Fruit fly (Drosophila melanogaster): ENCODE data around the gene X11L.

The X11L gene

dm6 chrX:17624983-17625401 lies 25.6 kb downstream of the X11L start (continued):
- TF ChIP-seq Hmr (GFP tag; optimal IDR thresholded peaks at IDR 0.05) = peak; percentile 90
- no peak for TF ChIP-seq Scr (GFP tag; IDR thresholded peaks at IDR 0.05; ENCODE audit: partially characterized antibody)
- TF ChIP-seq tio (GFP tag; optimal IDR thresholded peaks at IDR 0.05) = peak; percentile 77
- TF ChIP-seq scrt (GFP tag; optimal IDR thresholded peaks at IDR 0.05) = peak; percentile 75
- peak; percentile 74 to 96 for TF ChIP-seq Hr51 (GFP tag; optimal IDR thresholded peaks at IDR 0.05)
- TF ChIP-seq ci (GFP tag; IDR thresholded peaks at IDR 0.05) = peak; percentile 74
- peak; percentile 93 for TF ChIP-seq CG12219 (GFP tag; optimal IDR thresholded peaks at IDR 0.05)
- TF ChIP-seq schlank (tag; optimal IDR thresholded peaks at IDR 0.05) = peak; percentile 75
- TF ChIP-seq CG17186 (GFP tag; optimal IDR thresholded peaks at IDR 0.05) = peak; percentile 52
- TF ChIP-seq CG4820 (GFP tag; optimal IDR thresholded peaks at IDR 0.05) = peak; percentile 69
- TF ChIP-seq NC2β (GFP tag; optimal IDR thresholded peaks at IDR 0.05) = peak; percentile 55
- TF ChIP-seq CG10209 (GFP tag; optimal IDR thresholded peaks at IDR 0.05) = peak; percentile 87
- peak; percentile 81 for TF ChIP-seq Atf-2 (GFP tag; optimal IDR thresholded peaks at IDR 0.05)
- peak; percentile 90 for TF ChIP-seq nau (GFP tag; optimal IDR thresholded peaks at IDR 0.05)
- peak; percentile 61 for TF ChIP-seq chm (GFP tag; IDR thresholded peaks at IDR 0.05)
- peak; percentile 92 for TF ChIP-seq salm (tag; optimal IDR thresholded peaks at IDR 0.05)
- peak; percentile 74 for TF ChIP-seq CG5245 (GFP tag; optimal IDR thresholded peaks at IDR 0.05)
- peak; percentile 72 for TF ChIP-seq CG3847 (GFP tag; IDR thresholded peaks at IDR 0.05)
- TF ChIP-seq fru (optimal IDR thresholded peaks at IDR 0.05) = no peak
- peak; percentile 79 for TF ChIP-seq az2 (GFP tag; optimal IDR thresholded peaks at IDR 0.05)
- no peak for TF ChIP-seq CG2129 (GFP tag; IDR thresholded peaks at IDR 0.05; ENCODE audit: partially characterized antibody)
- peak; percentile 74 for TF ChIP-seq Fer2 (tag; optimal IDR thresholded peaks at IDR 0.05)
- peak; percentile 44; the same call in 1 of the 2 replicates for TF ChIP-seq CG11085 (GFP tag; IDR thresholded peaks at IDR 0.05)
- peak; percentile 74 for TF ChIP-seq Side (GFP tag; optimal IDR thresholded peaks at IDR 0.05)
- TF ChIP-seq CG8478 (optimal IDR thresholded peaks at IDR 0.05) = no peak
- TF ChIP-seq Gug (GFP tag; IDR thresholded peaks at IDR 0.05) = peak; percentile 70; the same call in 3 of the 4 replicates
- TF ChIP-seq CG3281 (GFP tag; optimal IDR thresholded peaks at IDR 0.05) = peak; percentile 94
- TF ChIP-seq eyg (GFP tag; optimal IDR thresholded peaks at IDR 0.05) = peak; percentile 87
- peak; percentile 77 for TF ChIP-seq CG14441 (GFP tag; IDR thresholded peaks at IDR 0.05)
- peak; percentile 68 for TF ChIP-seq ttk (GFP tag; IDR thresholded peaks at IDR 0.05)
- peak; percentile 74 for TF ChIP-seq CG18476 (GFP tag; optimal IDR thresholded peaks at IDR 0.05)
- no peak for TF ChIP-seq Tbp (GFP tag; optimal IDR thresholded peaks at IDR 0.05)
- peak; percentile 64 for TF ChIP-seq Myb (GFP tag; optimal IDR thresholded peaks at IDR 0.05)
- TF ChIP-seq CG10979 (tag; optimal IDR thresholded peaks at IDR 0.05) = peak; percentile 86
- TF ChIP-seq dmrt11E (tag; optimal IDR thresholded peaks at IDR 0.05) = no peak
- TF ChIP-seq eve (GFP tag; optimal IDR thresholded peaks at IDR 0.05) = peak in 1 of 2 experiments; percentile 98
- TF ChIP-seq CG4282 (GFP tag; optimal IDR thresholded peaks at IDR 0.05) = peak; percentile 61
- TF ChIP-seq CG8359 (GFP tag; optimal IDR thresholded peaks at IDR 0.05; ENCODE audit: borderline replicate concordance) = peak; percentile 48
- TF ChIP-seq CG6765 (GFP tag; optimal IDR thresholded peaks at IDR 0.05) = peak; percentile 89
- TF ChIP-seq ATbp (GFP tag; optimal IDR thresholded peaks at IDR 0.05) = peak; percentile 79
- peak; percentile 83 for TF ChIP-seq chn (GFP tag; optimal IDR thresholded peaks at IDR 0.05)
- peak; percentile 88 for TF ChIP-seq pb (GFP tag; optimal IDR thresholded peaks at IDR 0.05)
- peak; percentile 42 for TF ChIP-seq HmgD (GFP tag; optimal IDR thresholded peaks at IDR 0.05)
- peak; percentile 70 for TF ChIP-seq Hey (tag; optimal IDR thresholded peaks at IDR 0.05)
- peak; percentile 54 for TF ChIP-seq CG30431 (GFP tag; optimal IDR thresholded peaks at IDR 0.05)
- TF ChIP-seq CG11695 (GFP tag; IDR thresholded peaks at IDR 0.05) = peak; percentile 92
- peak; percentile 91 for TF ChIP-seq nmo (GFP tag; optimal IDR thresholded peaks at IDR 0.05)
- peak; percentile 58 for TF ChIP-seq CG10431 (GFP tag; optimal IDR thresholded peaks at IDR 0.05)
- TF ChIP-seq CG7372 (GFP tag; IDR thresholded peaks at IDR 0.05) = peak; percentile 93
- peak; percentile 73 for TF ChIP-seq jumu (GFP tag; optimal IDR thresholded peaks at IDR 0.05)
- TF ChIP-seq CG13624 (GFP tag; optimal IDR thresholded peaks at IDR 0.05) = peak; percentile 80
- peak; percentile 68 for TF ChIP-seq Camta (GFP tag; optimal IDR thresholded peaks at IDR 0.05)

All from whole organism, embryonic.